Fruit fly (Drosophila melanogaster): ENCODE results near the gene CG32679.

The CG32679 gene

DNA sequence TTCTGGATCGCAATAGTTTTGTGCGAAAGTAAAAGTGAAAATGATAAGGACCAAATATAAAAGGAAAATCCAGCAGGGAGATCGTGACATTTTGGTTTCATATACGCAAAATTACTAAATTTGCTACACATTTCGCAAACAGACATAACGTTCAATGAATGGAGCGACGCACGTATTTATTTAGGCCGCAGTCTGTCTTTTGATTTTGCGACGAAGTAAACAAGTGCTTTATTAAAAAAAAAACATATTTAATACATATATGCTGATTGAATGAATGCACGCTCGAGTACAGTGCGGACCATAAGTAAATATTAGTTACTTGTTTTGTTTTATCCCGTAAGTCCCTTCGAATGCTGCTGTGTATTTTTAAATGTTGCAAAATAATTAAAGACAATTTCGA, at the start of gene CG32679:
Gene CG32679, minus strand, starts transcription at position 101 of the 400 bp plus-strand sequence.
- TF ChIP-seq psq (optimal IDR thresholded peaks at IDR 0.05) (no peak), h (optimal IDR thresholded peaks at IDR 0.05) (no peak), insv (optimal IDR thresholded peaks at IDR 0.05) (no peak), Sin3A (optimal IDR thresholded peaks at IDR 0.05) (no peak), ttk (optimal IDR thresholded peaks at IDR 0.05) (no peak), Myc (optimal IDR thresholded peaks at IDR 0.05) (no peak)

dm6 chrX:10398959-10399358, 31.7 kb upstream of the CG32679 start:
- no peak for TF ChIP-seq ttk (optimal IDR thresholded peaks at IDR 0.05)
- TF ChIP-seq Myc (optimal IDR thresholded peaks at IDR 0.05) = no peak
- no peak for TF ChIP-seq h (optimal IDR thresholded peaks at IDR 0.05)
- no peak for TF ChIP-seq Sin3A (optimal IDR thresholded peaks at IDR 0.05)
- TF ChIP-seq psq (optimal IDR thresholded peaks at IDR 0.05) = no peak
- TF ChIP-seq insv (optimal IDR thresholded peaks at IDR 0.05) = no peak

DNA sequence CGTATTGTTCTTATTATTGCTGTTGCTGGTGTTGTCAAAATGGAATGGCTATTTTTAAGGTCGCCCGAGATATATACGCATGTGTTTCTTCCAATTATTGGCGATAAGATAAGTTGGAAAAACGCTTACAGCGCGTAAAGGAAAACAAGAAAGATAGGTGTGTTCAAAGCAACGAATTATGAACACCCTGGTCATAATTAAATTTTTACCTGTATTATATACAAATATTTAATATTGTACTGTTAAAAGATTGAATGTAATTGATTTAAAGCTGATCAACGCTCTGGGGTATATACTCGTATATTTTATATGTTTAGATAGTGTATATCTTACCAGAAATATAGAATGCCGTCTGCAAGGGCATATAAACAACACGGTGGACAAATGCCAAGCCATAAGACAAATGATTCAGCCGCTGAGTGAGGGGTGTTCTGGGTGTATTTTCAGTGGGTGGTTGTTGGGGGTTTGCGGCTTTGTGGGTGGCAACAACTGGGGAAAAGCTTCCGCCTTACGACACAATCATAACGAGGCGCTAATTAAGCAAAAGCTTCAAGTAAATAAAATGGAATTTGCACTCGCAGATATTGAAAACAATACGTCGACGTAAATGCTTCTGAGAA, 30.4 kb upstream of the CG32679 start:
- no peak for TF ChIP-seq Myc (optimal IDR thresholded peaks at IDR 0.05)
- TF ChIP-seq insv (optimal IDR thresholded peaks at IDR 0.05) = no peak

- no peak for TF ChIP-seq psq (optimal IDR thresholded peaks at IDR 0.05)
- TF ChIP-seq insv (optimal IDR thresholded peaks at IDR 0.05) = no peak
- no peak for TF ChIP-seq ttk (optimal IDR thresholded peaks at IDR 0.05)
- TF ChIP-seq Myc (optimal IDR thresholded peaks at IDR 0.05) = no peak
These were observed 29.6 kb upstream of the CG32679 start for dm6 chrX:10396832-10397231.

DNA sequence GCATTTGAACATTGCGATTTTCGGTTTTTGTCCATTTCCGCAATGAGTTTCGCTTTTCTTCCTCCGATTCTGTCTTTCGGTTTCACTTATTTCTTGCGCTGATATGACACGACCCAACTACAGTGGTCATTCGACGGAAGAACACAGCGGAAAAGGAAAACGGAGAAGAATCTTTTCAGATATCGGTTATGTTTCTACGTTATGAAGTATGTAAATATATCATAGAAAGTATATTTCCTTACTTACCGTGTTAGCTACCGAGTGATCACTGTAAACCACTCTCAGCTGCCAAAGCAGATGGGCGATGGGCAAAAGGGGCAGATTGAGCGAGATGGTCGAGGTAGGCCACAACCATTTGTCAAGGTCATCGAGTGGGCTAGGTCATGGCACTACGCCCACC, 20.4 kb upstream of the CG32679 start:
- TF ChIP-seq Sin3A (optimal IDR thresholded peaks at IDR 0.05) (no peak), insv (optimal IDR thresholded peaks at IDR 0.05) (no peak), psq (optimal IDR thresholded peaks at IDR 0.05) (no peak), Myc (optimal IDR thresholded peaks at IDR 0.05) (no peak), ttk (optimal IDR thresholded peaks at IDR 0.05) (no peak), h (optimal IDR thresholded peaks at IDR 0.05) (no peak)

dm6 chrX:10386810-10387340, 19.6 kb upstream of the CG32679 start:
- TF ChIP-seq Sin3A (optimal IDR thresholded peaks at IDR 0.05) (no peak), ttk (optimal IDR thresholded peaks at IDR 0.05) (no peak), Myc (optimal IDR thresholded peaks at IDR 0.05) (no peak), h (optimal IDR thresholded peaks at IDR 0.05) (no peak), insv (optimal IDR thresholded peaks at IDR 0.05) (no peak), psq (optimal IDR thresholded peaks at IDR 0.05) (no peak)

DNA sequence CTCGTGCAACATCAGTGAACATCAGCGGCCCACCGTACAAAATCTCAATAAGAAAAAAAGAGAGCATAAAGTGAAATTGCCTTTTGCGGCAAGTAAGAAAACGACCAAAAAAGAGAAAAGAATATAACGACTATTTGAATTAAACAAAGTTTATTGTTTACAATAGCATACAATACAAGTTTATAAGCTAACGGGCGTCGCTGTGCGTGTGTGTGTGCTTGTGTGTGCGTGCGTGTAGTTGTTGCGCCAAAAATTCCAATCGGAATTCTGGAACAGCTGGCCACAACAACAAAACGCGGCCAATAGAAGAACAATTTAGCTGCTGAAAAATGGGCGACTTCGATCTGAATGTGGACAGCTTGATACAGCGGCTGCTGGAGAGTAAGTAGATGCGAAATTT, 18.9 kb upstream of the CG32679 start:
- TF ChIP-seq h (optimal IDR thresholded peaks at IDR 0.05) (no peak), ttk (optimal IDR thresholded peaks at IDR 0.05) (no peak), psq (optimal IDR thresholded peaks at IDR 0.05) (no peak), Sin3A (optimal IDR thresholded peaks at IDR 0.05) (no peak)

dm6 chrX:10385757-10386156, 18.5 kb upstream of the CG32679 start, which contains the start of the genes Psf3 and flw:
TSS of gene Psf3 (minus strand) at chrX:10385861.
TSS of gene flw (plus strand) at chrX:10385960.
- TF ChIP-seq psq (optimal IDR thresholded peaks at IDR 0.05) (no peak), Sin3A (optimal IDR thresholded peaks at IDR 0.05) (no peak), insv (optimal IDR thresholded peaks at IDR 0.05) (no peak), h (optimal IDR thresholded peaks at IDR 0.05) (no peak), ttk (optimal IDR thresholded peaks at IDR 0.05) (no peak)

DNA sequence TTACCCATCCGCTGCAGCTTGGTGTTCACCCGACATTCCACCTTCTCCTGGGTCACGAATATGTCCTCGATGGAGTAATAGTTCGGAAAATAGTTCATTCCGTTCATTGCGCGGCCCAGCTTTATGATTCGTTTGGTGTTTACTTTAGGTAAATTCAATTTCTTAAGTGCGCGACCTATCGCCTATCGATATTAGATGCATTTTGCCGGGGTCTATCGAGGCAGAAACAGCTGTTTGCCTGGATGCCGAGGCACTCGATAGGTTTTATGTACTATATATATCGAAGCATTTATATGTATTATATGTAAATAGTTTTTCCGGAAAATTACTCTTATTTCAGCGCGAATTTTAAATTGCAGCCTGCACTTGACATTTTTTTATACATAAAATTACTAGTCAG, 17.7 kb upstream of the CG32679 start:
- TF ChIP-seq h (optimal IDR thresholded peaks at IDR 0.05) = no peak
- no peak for TF ChIP-seq psq (optimal IDR thresholded peaks at IDR 0.05)
- no peak for TF ChIP-seq Myc (optimal IDR thresholded peaks at IDR 0.05)
- TF ChIP-seq Sin3A (optimal IDR thresholded peaks at IDR 0.05) = no peak
- TF ChIP-seq ttk (optimal IDR thresholded peaks at IDR 0.05) = no peak
- no peak for TF ChIP-seq insv (optimal IDR thresholded peaks at IDR 0.05)

DNA sequence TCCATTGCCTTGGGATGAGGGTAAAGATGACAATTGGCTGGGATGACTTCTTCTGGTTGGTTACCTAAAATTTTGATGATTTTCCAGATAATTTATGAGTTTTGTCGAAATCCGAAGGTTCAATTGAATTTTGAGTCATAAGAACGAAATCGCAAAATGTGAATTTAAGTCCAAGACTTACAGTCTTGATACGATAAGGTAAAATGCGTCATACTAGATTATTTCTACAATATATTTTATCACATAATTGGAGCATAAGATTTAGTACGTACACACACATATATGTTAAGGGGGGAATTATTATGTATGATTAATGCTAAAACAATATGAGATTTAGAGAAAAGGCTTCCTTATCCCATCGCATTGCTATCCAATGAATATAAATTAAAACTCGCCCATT, 14.0 kb upstream of the CG32679 start, which contains the start of gene CG32681:
Gene CG32681, minus strand, starts transcription at position 101 of the 400 bp plus-strand sequence.
- no peak for TF ChIP-seq h (optimal IDR thresholded peaks at IDR 0.05)
- no peak for TF ChIP-seq insv (optimal IDR thresholded peaks at IDR 0.05)
- no peak for TF ChIP-seq Myc (optimal IDR thresholded peaks at IDR 0.05)
- TF ChIP-seq ttk (optimal IDR thresholded peaks at IDR 0.05) = no peak
- no peak for TF ChIP-seq Sin3A (optimal IDR thresholded peaks at IDR 0.05)
- TF ChIP-seq psq (optimal IDR thresholded peaks at IDR 0.05) = no peak

- no peak for TF ChIP-seq insv (optimal IDR thresholded peaks at IDR 0.05)
- TF ChIP-seq Myc (optimal IDR thresholded peaks at IDR 0.05) = no peak
- TF ChIP-seq h (optimal IDR thresholded peaks at IDR 0.05) = no peak
- TF ChIP-seq psq (optimal IDR thresholded peaks at IDR 0.05) = no peak
- no peak for TF ChIP-seq Sin3A (optimal IDR thresholded peaks at IDR 0.05)
- TF ChIP-seq ttk (optimal IDR thresholded peaks at IDR 0.05) = no peak
These were observed 7.9 kb upstream of the CG32679 start, which contains the start of the genes CG32686 and CG2898 for dm6 chrX:10375216-10375615. TSS of gene CG32686 (minus strand) at chrX:10375316. TSS of gene CG2898 (plus strand) at chrX:10375374.

- TF ChIP-seq insv (optimal IDR thresholded peaks at IDR 0.05) (no peak), Myc (optimal IDR thresholded peaks at IDR 0.05) (no peak)
These were observed 3.1 kb upstream of the CG32679 start for dm6 chrX:10370201-10371038.
